Worm (Caenorhabditis elegans) whole organism, mixed stage, embryonic: ENCODE results near the gene vha-6.

Source experiments
- mep-1 ChIP-seq: fragments of 150-350 bp; optimal IDR thresholded peaks from 2 replicates; lab custom pipeline; 2017; ENCODE audit warnings: missing biosample characterization, missing genetic modification reagents, missing genetic modification characterization, inconsistent platforms
- mls-2 ChIP-seq: sonication (generic microtip); optimal IDR thresholded peaks from 2 replicates; lab custom pipeline; 2016; ENCODE audit warnings: mild to moderate bottlenecking, missing genetic modification characterization, moderate library complexity, missing compliant biosample characterization
- nhr-28 ChIP-seq: fragments of 150-350 bp; optimal IDR thresholded peaks from 2 replicates; lab custom pipeline; 2014; ENCODE audit warnings: missing biosample characterization, missing genetic modification characterization

ce11 chrII:11418476-11418875, 19.8 kb downstream of the vha-6 start:
- no peak for TF ChIP-seq nhr-28
- no peak for TF ChIP-seq mep-1
- TF ChIP-seq mls-2 (tag; lab: Kevin White, UChicago): no peak
